Worm (Caenorhabditis elegans) whole organism, late embryonic: ENCODE results near the gene sri-45.

Source experiments
- C08G9.2 ChIP-seq: sonication (generic microtip); optimal IDR thresholded peaks from 2 replicates; lab custom pipeline; 2016; ENCODE audit warnings: mild to moderate bottlenecking, missing genetic modification characterization, moderate library complexity, missing compliant biosample characterization
- F13H6.1 ChIP-seq: sonication (generic microtip); optimal IDR thresholded peaks from 2 replicates; lab custom pipeline; 2016; ENCODE audit warnings: missing genetic modification characterization, missing compliant biosample characterization
- K02D7.2 ChIP-seq: sonication (generic microtip); optimal IDR thresholded peaks from 2 replicates; lab custom pipeline; 2017; ENCODE audit warnings: mild to moderate bottlenecking, missing genetic modification characterization, missing compliant biosample characterization
- K09A11.1 ChIP-seq: sonication (generic microtip); optimal IDR thresholded peaks from 2 replicates; lab custom pipeline; 2017; ENCODE audit warnings: antibody characterized with exemption, mild to moderate bottlenecking, missing genetic modification characterization, missing compliant biosample characterization; ENCODE audit not compliant: insufficient read depth
- ceh-18 ChIP-seq: sonication (generic microtip); optimal IDR thresholded peaks from 2 replicates; lab custom pipeline; 2016; ENCODE audit warnings: missing genetic modification characterization, missing compliant biosample characterization
- ceh-19 ChIP-seq: fragments of 200-800 bp; sonication (Bioruptor generic); optimal IDR thresholded peaks from 2 replicates; lab custom pipeline; 2018; ENCODE audit warnings: mild to moderate bottlenecking, missing genetic modification characterization, missing compliant biosample characterization
- ceh-2 ChIP-seq: sonication (generic microtip); optimal IDR thresholded peaks from 2 replicates; lab custom pipeline; 2016; ENCODE audit warnings: missing genotype, missing genetic modification characterization, missing compliant biosample characterization
- ceh-22 ChIP-seq: sonication (generic microtip); optimal IDR thresholded peaks from 2 replicates; lab custom pipeline; 2017; ENCODE audit warnings: missing biosample characterization, missing genetic modification characterization
- ceh-24 ChIP-seq: sonication (generic microtip); optimal IDR thresholded peaks from 2 replicates; lab custom pipeline; 2016; ENCODE audit warnings: mild to moderate bottlenecking, missing genetic modification characterization, missing compliant biosample characterization
- ceh-31 ChIP-seq: sonication (generic microtip); optimal IDR thresholded peaks from 2 replicates; lab custom pipeline; 2016; ENCODE audit warnings: missing genetic modification characterization, missing compliant biosample characterization
- ceh-34 ChIP-seq: sonication (generic microtip); optimal IDR thresholded peaks from 2 replicates; lab custom pipeline; 2016; ENCODE audit warnings: mild to moderate bottlenecking, missing genetic modification characterization, missing compliant biosample characterization
- che-1 ChIP-seq: sonication (generic microtip); optimal IDR thresholded peaks from 2 replicates; lab custom pipeline; 2016; ENCODE audit warnings: mild to moderate bottlenecking, missing genetic modification characterization, missing compliant biosample characterization
- dve-1 ChIP-seq: sonication (generic microtip); optimal IDR thresholded peaks from 2 replicates; lab custom pipeline; 2017; ENCODE audit warnings: antibody characterized with exemption, mild to moderate bottlenecking, missing genetic modification characterization, missing compliant biosample characterization
- fkh-10 ChIP-seq: fragments of 150-350 bp; optimal IDR thresholded peaks from 2 replicates; lab custom pipeline; 2014; ENCODE audit warnings: missing biosample characterization, missing genetic modification reagents, missing genetic modification characterization
- fkh-6 ChIP-seq: sonication (generic microtip); optimal IDR thresholded peaks from 2 replicates; lab custom pipeline; 2016; ENCODE audit warnings: missing genetic modification characterization, missing compliant biosample characterization
- hlh-13 ChIP-seq: fragments of 200-800 bp; sonication (Bioruptor generic); optimal IDR thresholded peaks from 2 replicates; lab custom pipeline; 2018; ENCODE audit warnings: mild to moderate bottlenecking, missing genetic modification characterization, missing compliant biosample characterization
- hlh-30 ChIP-seq: sonication (generic microtip); optimal IDR thresholded peaks from 2 replicates; lab custom pipeline; 2017; ENCODE audit warnings: antibody characterized with exemption, missing genetic modification characterization, missing compliant biosample characterization; ENCODE audit not compliant: insufficient read depth
- mec-3 ChIP-seq: sonication (generic microtip); optimal IDR thresholded peaks from 2 replicates; lab custom pipeline; 2016; ENCODE audit warnings: borderline replicate concordance, missing genetic modification characterization, missing compliant biosample characterization
- nfya-1 ChIP-seq: sonication (generic microtip); optimal IDR thresholded peaks from 2 replicates; lab custom pipeline; 2017; ENCODE audit warnings: missing genetic modification characterization, mild to moderate bottlenecking, missing compliant biosample characterization, antibody characterized with exemption, moderate library complexity
- nhr-232 ChIP-seq: sonication (generic microtip); optimal IDR thresholded peaks from 2 replicates; lab custom pipeline; 2016; ENCODE audit warnings: missing genetic modification characterization, missing compliant biosample characterization
- npax-4 ChIP-seq: sonication (generic microtip); optimal IDR thresholded peaks from 2 replicates; lab custom pipeline; 2016; ENCODE audit warnings: missing genetic modification characterization, missing compliant biosample characterization
- odd-2 ChIP-seq: sonication (generic microtip); optimal IDR thresholded peaks from 2 replicates; lab custom pipeline; 2017; ENCODE audit warnings: antibody characterized with exemption, mild to moderate bottlenecking, missing genetic modification characterization, missing compliant biosample characterization
- pax-1 ChIP-seq: fragments of 150-350 bp; optimal IDR thresholded peaks from 2 replicates; lab custom pipeline; 2014; ENCODE audit warnings: missing biosample characterization, missing genetic modification characterization
- pha-2 ChIP-seq: sonication (generic microtip); optimal IDR thresholded peaks from 2 replicates; lab custom pipeline; 2017; ENCODE audit warnings: mild to moderate bottlenecking, missing genetic modification characterization, missing compliant biosample characterization
- pha-4 ChIP-seq: fragments of 150-350 bp; optimal IDR thresholded peaks from 2 replicates; lab custom pipeline; 2018; ENCODE audit warnings: missing biosample characterization, missing genetic modification reagents, missing genetic modification characterization
- pqm-1 ChIP-seq: sonication (generic microtip); optimal IDR thresholded peaks from 2 replicates; lab custom pipeline; 2016; ENCODE audit warnings: missing genetic modification characterization, missing compliant biosample characterization
- pros-1 ChIP-seq: fragments of 150-350 bp; optimal IDR thresholded peaks from 2 replicates; lab custom pipeline; 2014; ENCODE audit warnings: missing biosample characterization, missing genetic modification reagents, missing genetic modification characterization
- rnt-1 ChIP-seq: sonication (generic microtip); optimal IDR thresholded peaks from 2 replicates; lab custom pipeline; 2016; ENCODE audit warnings: missing genetic modification characterization, missing compliant biosample characterization
- sdc-2 ChIP-seq: sonication (generic microtip); optimal IDR thresholded peaks from 2 replicates; lab custom pipeline; 2016; ENCODE audit warnings: missing genotype, missing genetic modification characterization, missing compliant biosample characterization
- sox-2 ChIP-seq: fragments of 200-800 bp; sonication (Bioruptor generic); IDR thresholded peaks from 2 replicates; pipeline ENCODE4 v1.3.6; 2022; ENCODE audit warnings: missing genetic modification reagents, missing genetic modification characterization, missing compliant biosample characterization
- sox-4 ChIP-seq: sonication (generic microtip); optimal IDR thresholded peaks from 2 replicates; lab custom pipeline; 2017; ENCODE audit warnings: mild to moderate bottlenecking, missing genetic modification characterization, inconsistent platforms, missing compliant biosample characterization
- tbx-2 ChIP-seq: sonication (generic microtip); optimal IDR thresholded peaks from 2 replicates; lab custom pipeline; 2016; ENCODE audit warnings: missing genetic modification characterization, missing compliant biosample characterization
- tbx-7 ChIP-seq: sonication (generic microtip); optimal IDR thresholded peaks from 2 replicates; lab custom pipeline; 2016; ENCODE audit warnings: missing genotype, missing genetic modification characterization, missing compliant biosample characterization
- ttx-3 ChIP-seq: sonication (generic microtip); optimal IDR thresholded peaks from 2 replicates; lab custom pipeline; 2016; ENCODE audit warnings: missing genetic modification reagents, missing genetic modification characterization, missing compliant biosample characterization
- unc-42 ChIP-seq: sonication (generic microtip); optimal IDR thresholded peaks from 2 replicates; lab custom pipeline; 2016; ENCODE audit warnings: missing genotype, missing genetic modification characterization, missing compliant biosample characterization
- unc-55 ChIP-seq: sonication (generic microtip); optimal IDR thresholded peaks from 2 replicates; lab custom pipeline; 2017; ENCODE audit warnings: missing biosample characterization, missing genetic modification reagents, missing genetic modification characterization
- unc-86 ChIP-seq: sonication (generic microtip); optimal IDR thresholded peaks from 2 replicates; lab custom pipeline; 2016; ENCODE audit warnings: missing genetic modification characterization, missing compliant biosample characterization
- ztf-16 ChIP-seq: sonication (generic microtip); optimal IDR thresholded peaks from 2 replicates; lab custom pipeline; 2017; ENCODE audit warnings: missing genetic modification characterization, missing compliant biosample characterization

sri-45 gene

DNA sequence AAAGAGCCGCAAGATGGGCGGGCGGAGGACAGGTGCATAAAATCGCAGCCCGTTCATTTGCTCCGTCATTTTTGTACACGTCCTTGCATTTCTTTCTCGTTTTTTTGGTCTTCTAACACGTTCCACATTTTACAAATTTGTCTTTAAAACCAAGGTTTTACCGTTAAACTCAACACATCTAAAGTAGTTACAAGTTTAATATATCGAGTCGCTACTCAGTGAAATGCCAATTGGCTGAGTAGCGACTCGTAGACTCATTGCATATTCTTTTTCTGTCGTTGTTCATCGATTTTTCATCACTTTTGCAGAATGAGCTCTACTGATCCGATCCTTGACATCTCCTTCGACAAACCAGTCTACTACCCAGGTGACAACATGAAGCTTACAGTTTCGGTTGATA is 34.4 kb downstream of the sri-45 start, which contains the start of gene arrd-1:
TSS of gene arrd-1 (plus strand) at position 301 of the 400 bp plus-strand sequence.
- TF ChIP-seq rnt-1 (tag; lab: Kevin White, UChicago) = no peak
- no peak for TF ChIP-seq mec-3 (tag; lab: Kevin White, UChicago)
- TF ChIP-seq fkh-6 (tag; lab: Kevin White, UChicago) = no peak
- no peak for TF ChIP-seq tbx-2
- no peak for TF ChIP-seq ceh-18 (tag; lab: Kevin White, UChicago)
- TF ChIP-seq ceh-22 = no peak
- TF ChIP-seq hlh-13 (GFP tag; lab: Kevin White, UChicago) = no peak
- no peak for TF ChIP-seq pha-2 (tag; lab: Kevin White, UChicago)
- no peak for TF ChIP-seq fkh-10 (GFP tag; lab: Kevin White, UChicago)
- no peak for TF ChIP-seq K09A11.1 (tag; lab: Kevin White, UChicago)
- no peak for TF ChIP-seq pha-4 (tag; lab: Kevin White, UChicago)
- no peak for TF ChIP-seq ztf-16 (tag; lab: Kevin White, UChicago)
- no peak for TF ChIP-seq dve-1 (tag; lab: Kevin White, UChicago)
- TF ChIP-seq pqm-1 = no peak
- no peak for TF ChIP-seq nfya-1 (tag; lab: Kevin White, UChicago)
- TF ChIP-seq sdc-2 = no peak

DNA sequence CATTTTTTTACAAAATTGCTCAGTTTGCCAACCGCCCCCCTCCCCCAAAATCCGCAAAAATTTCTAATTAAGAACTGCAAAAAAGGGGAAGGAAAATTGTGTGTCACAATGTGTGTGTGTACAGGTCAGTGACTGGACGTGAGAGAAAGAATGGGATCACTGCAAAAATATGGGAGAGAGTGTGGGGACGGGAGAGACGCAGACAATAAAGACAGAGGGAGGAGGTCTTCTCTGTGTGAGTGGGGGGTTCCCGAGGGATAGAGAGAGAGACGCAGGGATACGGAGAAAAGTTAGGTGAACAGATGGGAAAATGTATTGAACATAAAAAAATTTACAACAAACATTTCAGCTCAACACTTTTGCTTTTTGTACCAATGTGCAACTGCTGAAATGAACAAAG is 35.7 kb downstream of the sri-45 start:
- TF ChIP-seq F13H6.1 (peak; percentile 4), pros-1 (no peak), ceh-31 (peak; percentile 61), unc-42 (tag; lab: Kevin White, UChicago) (peak; percentile 12), rnt-1 (tag; lab: Kevin White, UChicago) (no peak), tbx-7 (no peak), K02D7.2 (tag; lab: Kevin White, UChicago) (no peak), ceh-2 (tag; lab: Kevin White, UChicago) (peak; percentile 2), ceh-34 (tag; lab: Kevin White, UChicago) (peak; percentile 27), hlh-30 (tag; lab: Kevin White, UChicago) (peak; percentile 18), tbx-2 (peak; percentile 38), ttx-3 (tag; lab: Kevin White, UChicago) (no peak), unc-55 (GFP tag; lab: Kevin White, UChicago) (peak; percentile 75), C08G9.2 (tag; lab: Kevin White, UChicago) (no peak), che-1 (tag; lab: Kevin White, UChicago) (no peak), npax-4 (tag; lab: Kevin White, UChicago) (no peak), pha-4 (tag; lab: Kevin White, UChicago) (no peak), ceh-24 (tag; lab: Kevin White, UChicago) (no peak), unc-86 (tag; lab: Kevin White, UChicago) (no peak), nfya-1 (tag; lab: Kevin White, UChicago) (peak; percentile 62)
- TF ChIP-seq, all 69 proteins: peak for 9

- no peak for TF ChIP-seq ceh-19 (GFP tag; lab: Kevin White, UChicago)
- TF ChIP-seq dve-1 (tag; lab: Kevin White, UChicago) = no peak
- TF ChIP-seq odd-2 (tag; lab: Kevin White, UChicago) = no peak
- TF ChIP-seq ceh-2 (tag; lab: Kevin White, UChicago) = no peak
- no peak for TF ChIP-seq sox-4 (tag; lab: Kevin White, UChicago)
- TF ChIP-seq fkh-6 (tag; lab: Kevin White, UChicago) = no peak
- TF ChIP-seq sox-2 (GFP tag; lab: Robert Waterston, UW) = no peak
- TF ChIP-seq hlh-30 (tag; lab: Kevin White, UChicago) = no peak
- TF ChIP-seq unc-86 (tag; lab: Kevin White, UChicago) = no peak
- TF ChIP-seq pqm-1 = no peak
- TF ChIP-seq sdc-2 = no peak
- TF ChIP-seq ceh-24 (tag; lab: Kevin White, UChicago) = no peak
- no peak for TF ChIP-seq C08G9.2 (tag; lab: Kevin White, UChicago)
- TF ChIP-seq pros-1 = no peak
- TF ChIP-seq pax-1 (tag; lab: Kevin White, UChicago) = no peak
- no peak for TF ChIP-seq nhr-232 (tag; lab: Kevin White, UChicago)
- TF ChIP-seq unc-42 (tag; lab: Kevin White, UChicago) = no peak
- TF ChIP-seq, all 69 proteins: peak for 0
Measured at ce11 chrII:624443-624842, 37.2 kb downstream of the sri-45 start, which contains the start of gene T04B8.5. Gene T04B8.5 (minus strand): TSS chrII:624543.
